Fruit fly (Drosophila melanogaster) whole organism, embryonic: ENCODE data around the gene CG15043.

Source experiments
- Abd-B ChIP-seq: fragments of 200-800 bp; sonication (Bioruptor generic); optimal IDR thresholded peaks from 2 replicates; lab custom pipeline; 2018; ENCODE audit warnings: missing biosample characterization, mild to moderate bottlenecking, missing genetic modification characterization, moderate library complexity
- CG12071 ChIP-seq: fragments of 200-800 bp; sonication (Bioruptor generic); optimal IDR thresholded peaks from 3 replicates; lab custom pipeline; 2018; ENCODE audit warnings: missing biosample characterization, mild to moderate bottlenecking, missing genetic modification characterization
- CG12769 ChIP-seq: fragments of 200-800 bp; sonication (Bioruptor generic); optimal IDR thresholded peaks from 2 replicates; lab custom pipeline; 2019; ENCODE audit warnings: missing biosample characterization, mild to moderate bottlenecking, missing genetic modification characterization, moderate library complexity
- CG14014 ChIP-seq: fragments of 200-800 bp; sonication (Bioruptor generic); IDR thresholded peaks from 2 replicates; pipeline ENCODE4 v1.3.6; 2022; ENCODE audit warnings: missing biosample characterization, missing genetic modification characterization
- CG14860 ChIP-seq: fragments of 200-800 bp; sonication (Bioruptor generic); IDR thresholded peaks from 3 replicates; pipeline ENCODE4 v1.3.6; 2022; ENCODE audit warnings: missing biosample characterization, missing genetic modification characterization; ENCODE audit not compliant: partially characterized antibody
- CG17361 ChIP-seq: fragments of 200-800 bp; sonication (Bioruptor generic); IDR thresholded peaks from 3 replicates; pipeline ENCODE4 v1.3.6; 2022; ENCODE audit warnings: missing biosample characterization, missing genetic modification characterization
- CG30431 ChIP-seq: fragments of 200-800 bp; sonication (Bioruptor generic); optimal IDR thresholded peaks from 2 replicates; lab custom pipeline; 2017; ENCODE audit warnings: missing biosample characterization, missing genetic modification characterization
- CG32772 ChIP-seq: fragments of 200-800 bp; sonication (Bioruptor generic); IDR thresholded peaks from 2 replicates; pipeline ENCODE4 v1.3.6; 2022; ENCODE audit warnings: missing biosample characterization, missing genetic modification characterization
- CG34422 ChIP-seq: fragments of 200-800 bp; sonication (Bioruptor generic); IDR thresholded peaks from 3 replicates; pipeline ENCODE4 v1.3.6; 2022; ENCODE audit warnings: missing biosample characterization, missing genetic modification characterization
- CG5245 ChIP-seq: fragments of 200-800 bp; sonication (Bioruptor generic); optimal IDR thresholded peaks from 3 replicates; lab custom pipeline; 2016; ENCODE audit warnings: missing biosample characterization, missing genetic modification characterization
- CG6254 ChIP-seq: fragments of 200-800 bp; sonication (Bioruptor generic); optimal IDR thresholded peaks from 3 replicates; lab custom pipeline; 2017; ENCODE audit warnings: mild to moderate bottlenecking, missing biosample characterization, missing genetic modification reagents, missing genetic modification characterization
- CG7271 ChIP-seq: fragments of 200-800 bp; sonication (Bioruptor generic); optimal IDR thresholded peaks from 2 replicates; lab custom pipeline; 2018; ENCODE audit warnings: missing biosample characterization, mild to moderate bottlenecking, missing genetic modification characterization, moderate library complexity
- CG8478 ChIP-seq: fragments of >200 bp; optimal IDR thresholded peaks from 2 replicates; lab custom pipeline; 2018
- CG9215 ChIP-seq: fragments of 200-800 bp; sonication (Bioruptor generic); IDR thresholded peaks from 2 replicates; pipeline ENCODE4 v1.3.6; 2022; ENCODE audit warnings: missing biosample characterization, missing genetic modification characterization
- CG9437 ChIP-seq: fragments of 200-800 bp; sonication (Bioruptor generic); optimal IDR thresholded peaks from 2 replicates; lab custom pipeline; 2018; ENCODE audit warnings: missing biosample characterization, mild to moderate bottlenecking, missing genetic modification characterization
- Dek ChIP-seq: fragments of 200-800 bp; sonication (Bioruptor generic); optimal IDR thresholded peaks from 3 replicates; lab custom pipeline; 2019; ENCODE audit warnings: missing biosample characterization, mild to moderate bottlenecking, missing genetic modification characterization, moderate library complexity
- Gug ChIP-seq: fragments of 200-800 bp; sonication (Bioruptor generic); IDR thresholded peaks from 4 replicates; pipeline ENCODE4 v1.3.6; 2022; ENCODE audit warnings: missing biosample characterization, missing genetic modification characterization
- Hmx ChIP-seq: fragments of 200-800 bp; sonication (Bioruptor generic); optimal IDR thresholded peaks from 2 replicates; lab custom pipeline; 2016; ENCODE audit warnings: missing biosample characterization, missing genetic modification characterization
- Hsf ChIP-seq: fragments of 200-800 bp; sonication (Bioruptor generic); optimal IDR thresholded peaks from 3 replicates; lab custom pipeline; 2016; ENCODE audit warnings: missing biosample characterization, missing genetic modification characterization
- MBD-R2 ChIP-seq: fragments of 200-800 bp; sonication (Bioruptor generic); IDR thresholded peaks from 2 replicates; pipeline ENCODE4 v1.3.6; 2022; ENCODE audit warnings: missing biosample characterization, missing genetic modification characterization
- Med ChIP-seq: fragments of 200-800 bp; sonication (Bioruptor generic); peaks from one replicate; lab custom pipeline; 2016; ENCODE audit warnings: missing biosample characterization, missing genetic modification characterization, mild to moderate bottlenecking, inconsistent platforms, moderate library complexity
- NC2β ChIP-seq: fragments of 200-800 bp; sonication (Bioruptor generic); optimal IDR thresholded peaks from 2 replicates; lab custom pipeline; 2016; ENCODE audit warnings: missing biosample characterization, missing genetic modification characterization
- Nf-YC ChIP-seq: fragments of 200-800 bp; optimal IDR thresholded peaks from 3 replicates; lab custom pipeline; 2019; ENCODE audit warnings: missing biosample characterization, mild to moderate bottlenecking, missing genetic modification characterization, moderate library complexity
- NfI ChIP-seq: fragments of 200-800 bp; sonication (Bioruptor generic); optimal IDR thresholded peaks from 3 replicates; lab custom pipeline; 2018; ENCODE audit warnings: missing biosample characterization, mild to moderate bottlenecking, missing genetic modification characterization, moderate library complexity
- Trl ChIP-seq, 3 experiments: fragments of >200 bp in 2 of 3; fragments of 200-800 bp in 1 of 3; sonication (Bioruptor generic) in 1 of 3; optimal IDR thresholded peaks; 2 replicates in 1 of 3; 3 replicates in 2 of 3; lab custom pipeline; 2016 to 2017; ENCODE audit warnings: missing biosample characterization in 1 of 3, missing genetic modification characterization in 1 of 3
- al ChIP-seq: fragments of 200-800 bp; sonication (Bioruptor generic); IDR thresholded peaks from 2 replicates; pipeline ENCODE4 v1.3.6; 2022; ENCODE audit warnings: missing biosample characterization, missing genetic modification characterization
- aop ChIP-seq: fragments of 200-800 bp; sonication (Bioruptor generic); IDR thresholded peaks from 2 replicates; pipeline ENCODE4 v1.3.6; 2022; ENCODE audit warnings: missing biosample characterization, missing genetic modification characterization
- bbx ChIP-seq: fragments of 200-800 bp; sonication (Bioruptor generic); IDR thresholded peaks from 2 replicates; pipeline ENCODE4 v1.3.6; 2022; ENCODE audit warnings: missing biosample characterization, missing genetic modification characterization; ENCODE audit not compliant: partially characterized antibody
- cg ChIP-seq: fragments of 200-800 bp; sonication (Bioruptor generic); optimal IDR thresholded peaks from 3 replicates; lab custom pipeline; 2019; ENCODE audit warnings: missing biosample characterization, mild to moderate bottlenecking, missing genetic modification characterization, moderate library complexity
- gcm ChIP-seq: fragments of 200-800 bp; sonication (Bioruptor generic); optimal IDR thresholded peaks from 2 replicates; lab custom pipeline; 2019; ENCODE audit warnings: missing biosample characterization, mild to moderate bottlenecking, missing genetic modification characterization, moderate library complexity
- gro ChIP-seq: fragments of 200-800 bp; sonication (Bioruptor generic); optimal IDR thresholded peaks from 2 replicates; lab custom pipeline; 2016; ENCODE audit warnings: missing biosample characterization, missing genetic modification characterization
- gsb ChIP-seq: fragments of 200-800 bp; sonication (Bioruptor generic); IDR thresholded peaks from 2 replicates; pipeline ENCODE4 v1.3.6; 2022; ENCODE audit warnings: missing biosample characterization, missing genetic modification characterization
- ham ChIP-seq: fragments of 200-800 bp; sonication (Bioruptor generic); IDR thresholded peaks from 2 replicates; pipeline ENCODE4 v1.3.6; 2022; ENCODE audit warnings: missing biosample characterization, missing genetic modification characterization
- hkb ChIP-seq, 2 experiments: fragments of 200-800 bp in 1 of 2; fragments of >200 bp in 1 of 2; sonication (Bioruptor generic) in 1 of 2; IDR thresholded peaks in 1 of 2; optimal IDR thresholded peaks in 1 of 2; 2 replicates each; pipeline versions ENCODE4 v1.3.6 to Lab custom; 2017 to 2022; ENCODE audit warnings: missing biosample characterization in 1 of 2, missing genetic modification characterization in 1 of 2
- maf-S ChIP-seq: fragments of 200-800 bp; sonication (Bioruptor generic); optimal IDR thresholded peaks from 2 replicates; lab custom pipeline; 2016; ENCODE audit warnings: missing biosample characterization, missing genetic modification characterization
- mam ChIP-seq: fragments of 200-800 bp; sonication (Bioruptor generic); optimal IDR thresholded peaks from 3 replicates; lab custom pipeline; 2016; ENCODE audit warnings: missing biosample characterization, missing genetic modification characterization
- oc ChIP-seq: fragments of 200-800 bp; sonication (Bioruptor generic); optimal IDR thresholded peaks from 2 replicates; lab custom pipeline; 2018; ENCODE audit warnings: missing biosample characterization, mild to moderate bottlenecking, missing genetic modification characterization, moderate library complexity
- pho ChIP-seq: fragments of 200-800 bp; sonication (Bioruptor generic); optimal IDR thresholded peaks from 2 replicates; lab custom pipeline; 2016; ENCODE audit warnings: missing biosample characterization, missing genetic modification characterization
- ro ChIP-seq: fragments of 200-800 bp; sonication (Bioruptor generic); IDR thresholded peaks from 2 replicates; pipeline ENCODE4 v1.3.6; 2022; ENCODE audit warnings: missing biosample characterization, missing genetic modification characterization
- schlank ChIP-seq: fragments of 200-800 bp; sonication (Bioruptor generic); optimal IDR thresholded peaks from 2 replicates; lab custom pipeline; 2018; ENCODE audit warnings: missing biosample characterization, mild to moderate bottlenecking, missing genetic modification characterization
- seq ChIP-seq: fragments of 200-800 bp; sonication (Bioruptor generic); IDR thresholded peaks from 2 replicates; pipeline ENCODE4 v1.3.6; 2022; ENCODE audit warnings: missing biosample characterization, missing genetic modification characterization
- sima ChIP-seq: fragments of 200-800 bp; sonication (Bioruptor generic); optimal IDR thresholded peaks from 2 replicates; lab custom pipeline; 2016; ENCODE audit warnings: missing biosample characterization, missing genetic modification characterization
- sisA ChIP-seq: fragments of 200-800 bp; sonication (Bioruptor generic); IDR thresholded peaks from 2 replicates; pipeline ENCODE4 v1.3.6; 2022; ENCODE audit warnings: missing biosample characterization, missing genetic modification characterization
- vfl ChIP-seq: fragments of 200-800 bp; sonication (Bioruptor generic); optimal IDR thresholded peaks from 2 replicates; lab custom pipeline; 2016; ENCODE audit warnings: missing biosample characterization, missing genetic modification characterization
- vnd ChIP-seq: fragments of 200-800 bp; sonication (Bioruptor generic); IDR thresholded peaks from 3 replicates; pipeline ENCODE4 v1.3.6; 2022; ENCODE audit warnings: missing biosample characterization, missing genetic modification characterization; ENCODE audit not compliant: partially characterized antibody
- wdn ChIP-seq: fragments of 200-800 bp; sonication (Bioruptor generic); IDR thresholded peaks from 2 replicates; pipeline ENCODE4 v1.3.6; 2022; ENCODE audit warnings: missing biosample characterization, missing genetic modification characterization
- wek ChIP-seq: fragments of 200-800 bp; sonication (Bioruptor generic); optimal IDR thresholded peaks from 3 replicates; lab custom pipeline; 2018; ENCODE audit warnings: missing biosample characterization, mild to moderate bottlenecking, missing genetic modification characterization, moderate library complexity
- wor ChIP-seq: fragments of 200-800 bp; sonication (Bioruptor generic); IDR thresholded peaks from 2 replicates; pipeline ENCODE4 v1.3.6; 2022; ENCODE audit warnings: missing biosample characterization, missing genetic modification characterization

The CG15043 gene

dm6 chrX:18506639-18507528 lies 12.9 kb upstream of the CG15043 start (continued):
- peak; percentile 97 for TF ChIP-seq Med (GFP tag; lab: Kevin White, UChicago)
- peak; percentile 53; the same call in 1 of the 2 replicates for TF ChIP-seq MBD-R2 (GFP tag; lab: Robert Waterston, UW)
- TF ChIP-seq NfI, result peak; percentile 67
- peak; percentile 70 for TF ChIP-seq CG32772 (GFP tag; lab: Robert Waterston, UW)
- TF ChIP-seq CG12769 (tag; lab: Kevin White, UChicago), result peak; percentile 61
- peak; percentile 71; the same call in 3 of the 4 replicates for TF ChIP-seq Gug (GFP tag; lab: Robert Waterston, UW)
- peak; percentile 31 for TF ChIP-seq CG9215
- TF ChIP-seq seq (GFP tag; lab: Robert Waterston, UW), result peak; percentile 81
- TF ChIP-seq CG6254, result peak; percentile 84
- peak; percentile 62 for TF ChIP-seq gcm (GFP tag; lab: Kevin White, UChicago)
- peak; percentile 66 for TF ChIP-seq maf-S (GFP tag; lab: Kevin White, UChicago)
- no peak for TF ChIP-seq schlank
- peak; percentile 60 for TF ChIP-seq CG30431 (GFP tag; lab: Kevin White, UChicago)
- peak; percentile 41 for TF ChIP-seq wek (GFP tag; lab: Kevin White, UChicago)
- peak; percentile 76 for TF ChIP-seq CG14014 (GFP tag; lab: Robert Waterston, UW)
- TF ChIP-seq wor (GFP tag; lab: Robert Waterston, UW), result peak; percentile 53
- peak; percentile 80 for TF ChIP-seq CG12071 (GFP tag; lab: Kevin White, UChicago)
- TF ChIP-seq CG34422 (GFP tag; lab: Robert Waterston, UW), result peak; percentile 86
- TF ChIP-seq CG7271, result no peak
- TF ChIP-seq ham (GFP tag; lab: Robert Waterston, UW), result no peak
- TF ChIP-seq ro, result peak; percentile 52; the same call in 1 of the 2 replicates
- peak; percentile 47 for TF ChIP-seq pho (GFP tag; lab: Kevin White, UChicago)
- peak; percentile 58; the same call in 1 of the 2 replicates for TF ChIP-seq al
- peak; percentile 56 for TF ChIP-seq sima (GFP tag; lab: Kevin White, UChicago)
- TF ChIP-seq Dek (tag; lab: Kevin White, UChicago), result peak; percentile 28
- peak; percentile 4 for TF ChIP-seq NC2β
- peak; percentile 15 for TF ChIP-seq Hmx
- no peak for TF ChIP-seq Nf-YC
- peak; percentile 85 for TF ChIP-seq Hsf (GFP tag; lab: Kevin White, UChicago)
- TF ChIP-seq Trl (optimal IDR thresholded peaks at IDR 0.05; lab: Kevin White, UChicago), result no peak
- TF ChIP-seq Trl (GFP tag; optimal IDR thresholded peaks at IDR 0.05; lab: Kevin White, UChicago), result peak; percentile 86
- TF ChIP-seq sisA (GFP tag; lab: Robert Waterston, UW), result peak; percentile 81
- peak; percentile 81 for TF ChIP-seq CG17361
- peak; percentile 83 for TF ChIP-seq cg (GFP tag; lab: Kevin White, UChicago)
- no peak for TF ChIP-seq CG8478 (lab: Kevin White, UChicago)
- TF ChIP-seq bbx, result no peak
- TF ChIP-seq vfl (GFP tag; lab: Kevin White, UChicago), result peak; percentile 18
- no peak for TF ChIP-seq hkb (optimal IDR thresholded peaks at IDR 0.05; lab: Kevin White, UChicago)
- TF ChIP-seq hkb (GFP tag; IDR thresholded peaks at IDR 0.05; lab: Robert Waterston, UW), result peak; percentile 95
- peak; percentile 74 for TF ChIP-seq CG5245 (GFP tag; lab: Kevin White, UChicago)
- peak; percentile 69 for TF ChIP-seq wdn (GFP tag; lab: Robert Waterston, UW)
- peak; percentile 23 for TF ChIP-seq Abd-B (GFP tag; lab: Kevin White, UChicago)
- TF ChIP-seq gsb, result no peak
- peak; percentile 79 for TF ChIP-seq gro (GFP tag; lab: Kevin White, UChicago)
- peak; percentile 60 for TF ChIP-seq mam
- TF ChIP-seq aop, result peak; percentile 34; the same call in 1 of the 2 replicates
- TF ChIP-seq oc, result peak; percentile 5
- peak; percentile 52 for TF ChIP-seq CG9437 (GFP tag; lab: Kevin White, UChicago)
- TF ChIP-seq CG14860, result no peak
- TF ChIP-seq vnd (GFP tag; lab: Robert Waterston, UW), result no peak
